Fruit fly (Drosophila melanogaster): ENCODE measurements around the gene CG10097.
A peak's percentile ranks its signal among the peaks of the same experiment; 100 is the strongest.

CG10097 gene

dm6 chr3R:12386965-12387364, 8.8 kb downstream of the CG10097 start, which contains the start of gene CG33098:
TSS of gene CG33098 (plus strand) at chr3R:12387188.
- TF ChIP-seq Sry-β (GFP tag; optimal IDR thresholded peaks at IDR 0.05) (no peak), CG9876 (GFP tag; optimal IDR thresholded peaks at IDR 0.05) (no peak), YL-1 (GFP tag; optimal IDR thresholded peaks at IDR 0.05) (no peak), CG17328 (GFP tag; IDR thresholded peaks at IDR 0.05) (no peak), CG8359 (GFP tag; optimal IDR thresholded peaks at IDR 0.05; ENCODE audit: borderline replicate concordance) (peak; percentile 97), CG3281 (GFP tag; optimal IDR thresholded peaks at IDR 0.05) (no peak), lola (GFP tag; optimal IDR thresholded peaks at IDR 0.05) (no peak), Mad (GFP tag; optimal IDR thresholded peaks at IDR 0.05) (no peak)

DNA sequence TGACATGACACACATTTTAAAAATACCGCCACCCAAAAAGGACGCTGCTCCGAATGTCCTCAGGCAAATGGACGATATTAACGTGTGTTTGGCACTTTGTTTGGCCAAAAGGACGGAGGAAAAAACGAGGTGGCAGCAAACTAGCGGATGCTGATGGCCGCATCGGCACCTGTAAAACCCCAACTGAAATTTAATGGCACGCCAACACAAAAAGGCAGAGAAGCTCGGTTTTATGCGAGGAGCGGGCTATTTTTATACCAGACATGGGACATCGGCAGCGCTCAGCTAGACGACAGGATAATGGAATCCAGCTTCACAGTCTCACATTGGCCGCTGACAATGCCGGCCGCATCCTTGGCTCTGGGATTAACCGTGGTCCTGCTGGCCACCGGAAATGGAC, 9.8 kb downstream of the CG10097 start, which contains the start of gene Sol1:
Gene Sol1 (plus strand): TSS at position 301 of the 400 bp plus-strand sequence.
- TF ChIP-seq vvl (GFP tag; IDR thresholded peaks at IDR 0.05) (no peak), TFAM (GFP tag; optimal IDR thresholded peaks at IDR 0.05) (no peak), en (GFP tag; optimal IDR thresholded peaks at IDR 0.05) (no peak), chinmo (GFP tag; IDR thresholded peaks at IDR 0.05; ENCODE audit: partially characterized antibody) (no peak), twi (tag; optimal IDR thresholded peaks at IDR 0.05) (no peak), CG12659 (GFP tag; optimal IDR thresholded peaks at IDR 0.05) (no peak), CG2120 (GFP tag; optimal IDR thresholded peaks at IDR 0.05) (no peak), sima (GFP tag; optimal IDR thresholded peaks at IDR 0.05) (no peak), tx (GFP tag; optimal IDR thresholded peaks at IDR 0.05) (no peak), exex (tag; optimal IDR thresholded peaks at IDR 0.05) (no peak), CG5245 (GFP tag; optimal IDR thresholded peaks at IDR 0.05) (no peak), sna (GFP tag; IDR thresholded peaks at IDR 0.05; ENCODE audit: partially characterized antibody) (no peak), cwo (GFP tag; optimal IDR thresholded peaks at IDR 0.05) (no peak), Eip74EF (GFP tag; optimal IDR thresholded peaks at IDR 0.05) (no peak), sim (GFP tag; IDR thresholded peaks at IDR 0.05) (no peak), CG17568 (GFP tag; optimal IDR thresholded peaks at IDR 0.05) (no peak)

- TF ChIP-seq Drgx (GFP tag; IDR thresholded peaks at IDR 0.05) (0 out of 2 replicates have a peak, but pooled peaks have one; percentile 24), Blimp-1 (GFP tag; optimal IDR thresholded peaks at IDR 0.05) (no peak), CG14860 (GFP tag; IDR thresholded peaks at IDR 0.05; ENCODE audit: partially characterized antibody) (no peak), CG6175 (GFP tag; IDR thresholded peaks at IDR 0.05) (peak; percentile 75; the same call in 1 of the 3 replicates), Ssrp (tag; optimal IDR thresholded peaks at IDR 0.05) (no peak)
Observed at dm6 chr3R:12384274-12384673, 11.5 kb downstream of the CG10097 start.

- no peak for TF ChIP-seq fd64A (GFP tag; optimal IDR thresholded peaks at IDR 0.05)
- TF ChIP-seq CG9437 (GFP tag; optimal IDR thresholded peaks at IDR 0.05): no peak
- TF ChIP-seq zfh2 (GFP tag; optimal IDR thresholded peaks at IDR 0.05): no peak
- no peak for TF ChIP-seq Hr3 (GFP tag; optimal IDR thresholded peaks at IDR 0.05)
- peak; percentile 31; the same call in 1 of the 3 replicates for TF ChIP-seq CG16813 (GFP tag; IDR thresholded peaks at IDR 0.05; ENCODE audit: partially characterized antibody)
- TF ChIP-seq CG13287 (GFP tag; IDR thresholded peaks at IDR 0.05; ENCODE audit: partially characterized antibody): peak; percentile 21; the same call in 1 of the 2 replicates
- no peak for TF ChIP-seq CG17186 (GFP tag; optimal IDR thresholded peaks at IDR 0.05)
- no peak for TF ChIP-seq bbx (GFP tag; IDR thresholded peaks at IDR 0.05; ENCODE audit: partially characterized antibody)
- TF ChIP-seq CG6254 (GFP tag; optimal IDR thresholded peaks at IDR 0.05): no peak
- peak; percentile 27; the same call in 1 of the 3 replicates for TF ChIP-seq knrl (GFP tag; IDR thresholded peaks at IDR 0.05; ENCODE audit: partially characterized antibody)
- TF ChIP-seq CTCF (GFP tag; optimal IDR thresholded peaks at IDR 0.05): peak; percentile 71
- no peak for TF ChIP-seq Ptx1 (GFP tag; IDR thresholded peaks at IDR 0.05)
- TF ChIP-seq amos (GFP tag; IDR thresholded peaks at IDR 0.05; ENCODE audit: partially characterized antibody): peak; percentile 60
- TF ChIP-seq Bgb (GFP tag; IDR thresholded peaks at IDR 0.05; ENCODE audit: partially characterized antibody): peak; percentile 20; the same call in 1 of the 2 replicates
- no peak for TF ChIP-seq Dip2 (GFP tag; IDR thresholded peaks at IDR 0.05)
- no peak for TF ChIP-seq lbe (GFP tag; optimal IDR thresholded peaks at IDR 0.05)
- TF ChIP-seq CG31441 (GFP tag; IDR thresholded peaks at IDR 0.05): no peak
- TF ChIP-seq stwl (tag; optimal IDR thresholded peaks at IDR 0.05): peak; percentile 39
Observed at dm6 chr3R:12383784-12384183, 12.0 kb downstream of the CG10097 start.
